Worm (Caenorhabditis elegans): ENCODE results near the gene nhr-153.

ce11 chrV:12120381-12120780 lies 16.4 kb downstream of the nhr-153 start, which contains the start of gene C13C4.7:
- TF ChIP-seq unc-39 (tag; optimal IDR thresholded peaks at IDR 0.05) (no peak), blmp-1 (tag; optimal IDR thresholded peaks at IDR 0.05) (no peak), lin-13 (tag; optimal IDR thresholded peaks at IDR 0.05) (no peak), nhr-237 (tag; optimal IDR thresholded peaks at IDR 0.05) (no peak), unc-62 (GFP tag; optimal IDR thresholded peaks at IDR 0.05) (no peak), mep-1 (tag; optimal IDR thresholded peaks at IDR 0.05) (no peak), pha-4 (tag; optimal IDR thresholded peaks at IDR 0.05) (no peak)
